Worm (Caenorhabditis elegans) whole organism, L4 larva: Measurements from ENCODE around the gene B0250.8.

Experiments used
- D1046.2 ChIP-seq: fragments of 200-800 bp; sonication (Bioruptor generic); IDR thresholded peaks from 2 replicates; pipeline ENCODE4 v1.3.6; 2022; ENCODE audit warnings: missing genetic modification characterization, missing compliant biosample characterization
- F37D6.2 ChIP-seq: sonication (generic microtip); optimal IDR thresholded peaks from 2 replicates; lab custom pipeline; 2016; ENCODE audit warnings: mild to moderate bottlenecking, missing genetic modification characterization, missing compliant biosample characterization
- R02D3.7 ChIP-seq: fragments of 150-350 bp; sonication (generic microtip); optimal IDR thresholded peaks from 3 replicates; lab custom pipeline; 2014; ENCODE audit warnings: missing biosample characterization, missing genetic modification characterization
- T20F7.1 ChIP-seq: fragments of 200-800 bp; sonication (Bioruptor generic); optimal IDR thresholded peaks from 2 replicates; lab custom pipeline; 2018; ENCODE audit warnings: mild to moderate bottlenecking, missing genetic modification characterization, missing compliant biosample characterization
- T26A8.4 ChIP-seq: fragments of 200-800 bp; sonication (Bioruptor generic); IDR thresholded peaks from 2 replicates; pipeline ENCODE4 v1.3.6; 2022; ENCODE audit warnings: missing genetic modification characterization, missing compliant biosample characterization
- Y105C5A.15 ChIP-seq: fragments of 200-800 bp; sonication (Bioruptor generic); IDR thresholded peaks from 2 replicates; pipeline ENCODE4 v1.3.6; 2022; ENCODE audit warnings: missing genetic modification characterization, missing compliant biosample characterization
- Y5F2A.4 ChIP-seq: fragments of 200-800 bp; sonication (Bioruptor generic); optimal IDR thresholded peaks from 2 replicates; lab custom pipeline; 2018; ENCODE audit warnings: mild to moderate bottlenecking, missing genetic modification characterization, missing compliant biosample characterization
- ZK337.2 ChIP-seq: fragments of 200-800 bp; sonication (Bioruptor generic); IDR thresholded peaks from 2 replicates; pipeline ENCODE4 v1.3.6; 2022; ENCODE audit warnings: missing genetic modification reagents, missing genetic modification characterization, missing compliant biosample characterization
- aha-1 ChIP-seq: fragments of 150-350 bp; peaks from one replicate; lab custom pipeline; 2014; ENCODE audit warnings: missing biosample characterization, missing genetic modification characterization
- aly-2 ChIP-seq: sonication (generic microtip); optimal IDR thresholded peaks from 2 replicates; lab custom pipeline; 2018; ENCODE audit warnings: missing biosample characterization, missing genetic modification characterization
- attf-4 ChIP-seq: sonication (generic microtip); optimal IDR thresholded peaks from 3 replicates; lab custom pipeline; 2017; ENCODE audit warnings: missing biosample characterization, missing genetic modification characterization
- ceh-20 ChIP-seq: fragments of 200-800 bp; sonication (Bioruptor generic); IDR thresholded peaks from 2 replicates; pipeline ENCODE4 v1.3.6; 2022; ENCODE audit warnings: missing genetic modification reagents, missing genetic modification characterization, missing compliant biosample characterization
- ceh-44 ChIP-seq: fragments of 200-800 bp; sonication (Bioruptor generic); IDR thresholded peaks from 2 replicates; pipeline ENCODE4 v1.3.6; 2022; ENCODE audit warnings: missing genetic modification reagents, missing genetic modification characterization, missing compliant biosample characterization
- ceh-82 ChIP-seq: sonication (generic microtip); optimal IDR thresholded peaks from 2 replicates; lab custom pipeline; 2017; ENCODE audit warnings: missing biosample characterization, missing genetic modification characterization
- daf-16 ChIP-seq, 3 experiments: sonication (generic microtip); optimal IDR thresholded peaks; 2 replicates each; lab custom pipeline; 2016 to 2017; ENCODE audit warnings: missing genetic modification characterization in 3 of 3, missing genetic modification reagents in 3 of 3, mild to moderate bottlenecking in 2 of 3, missing compliant biosample characterization in 2 of 3, missing biosample characterization in 1 of 3, moderate library complexity in 1 of 3
- dmd-6 ChIP-seq: fragments of 200-800 bp; sonication (Bioruptor generic); IDR thresholded peaks from 2 replicates; pipeline ENCODE4 v1.3.6; 2022; ENCODE audit warnings: missing genetic modification reagents, missing genetic modification characterization, missing compliant biosample characterization
- dmd-9 ChIP-seq: fragments of 200-800 bp; sonication (Bioruptor generic); IDR thresholded peaks from 2 replicates; pipeline ENCODE4 v1.3.6; 2022; ENCODE audit warnings: missing genetic modification reagents, missing genetic modification characterization, missing compliant biosample characterization
- dpl-1 ChIP-seq: fragments of 150-350 bp; optimal IDR thresholded peaks from 2 replicates; lab custom pipeline; 2014; ENCODE audit warnings: missing biosample characterization, missing genetic modification reagents, missing genetic modification characterization
- duxl-1 ChIP-seq: sonication (generic microtip); optimal IDR thresholded peaks from 2 replicates; lab custom pipeline; 2016; ENCODE audit warnings: mild to moderate bottlenecking, missing genetic modification characterization, moderate library complexity, missing compliant biosample characterization; ENCODE audit not compliant: poor library complexity
- egl-27 ChIP-seq: sonication (generic microtip); optimal IDR thresholded peaks from 3 replicates; lab custom pipeline; 2017; ENCODE audit warnings: missing biosample characterization, missing genetic modification reagents, missing genetic modification characterization
- gei-8 ChIP-seq: fragments of 200-800 bp; sonication (Bioruptor generic); optimal IDR thresholded peaks from 2 replicates; lab custom pipeline; 2018; ENCODE audit warnings: mild to moderate bottlenecking, missing genetic modification characterization, missing compliant biosample characterization
- hlh-11 ChIP-seq: fragments of 200-800 bp; sonication (Bioruptor generic); optimal IDR thresholded peaks from 2 replicates; lab custom pipeline; 2018; ENCODE audit warnings: mild to moderate bottlenecking, missing genetic modification characterization, missing compliant biosample characterization
- jun-1 ChIP-seq: fragments of 150-350 bp; optimal IDR thresholded peaks from 2 replicates; lab custom pipeline; 2014; ENCODE audit warnings: missing biosample characterization, missing genetic modification reagents, missing genetic modification characterization
- lin-13 ChIP-seq: fragments of 150-350 bp; optimal IDR thresholded peaks from 2 replicates; lab custom pipeline; 2014; ENCODE audit warnings: missing biosample characterization, missing genetic modification reagents, missing genetic modification characterization
- lin-15B ChIP-seq: fragments of 150-350 bp; sonication (generic microtip); optimal IDR thresholded peaks from 3 replicates; lab custom pipeline; 2014; ENCODE audit warnings: missing biosample characterization, missing genetic modification characterization
- lin-29 ChIP-seq: fragments of 200-800 bp; sonication (Bioruptor generic); IDR thresholded peaks from 2 replicates; pipeline ENCODE4 v1.3.6; 2022; ENCODE audit warnings: missing genetic modification reagents, missing genetic modification characterization, missing compliant biosample characterization
- lin-38 ChIP-seq: fragments of 200-800 bp; sonication (Bioruptor generic); IDR thresholded peaks from 2 replicates; pipeline ENCODE4 v1.3.6; 2022; ENCODE audit warnings: missing genetic modification reagents, missing genetic modification characterization, missing compliant biosample characterization
- lin-39 ChIP-seq: fragments of 150-350 bp; optimal IDR thresholded peaks from 2 replicates; lab custom pipeline; 2014; ENCODE audit warnings: missing biosample characterization, missing genetic modification reagents, missing genetic modification characterization
- lsy-2 ChIP-seq, 2 experiments: fragments of 150-350 bp in 1 of 2; sonication (generic microtip) in 1 of 2; optimal IDR thresholded peaks; 2 replicates each; lab custom pipeline; 2014 to 2017; ENCODE audit warnings: missing biosample characterization in 2 of 2, missing genetic modification characterization in 2 of 2
- madf-5 ChIP-seq, 2 experiments: fragments of 200-800 bp; sonication (Bioruptor generic); IDR thresholded peaks; 2 replicates each; pipeline ENCODE4 v1.3.6; 2022; ENCODE audit warnings: missing compliant biosample characterization in 2 of 2, missing genetic modification characterization in 2 of 2
- mdt-29 ChIP-seq: fragments of 200-800 bp; sonication (Bioruptor generic); IDR thresholded peaks from 2 replicates; pipeline ENCODE4 v1.3.6; 2022; ENCODE audit warnings: missing genetic modification reagents, missing genetic modification characterization, missing compliant biosample characterization
- mep-1 ChIP-seq: fragments of 150-350 bp; sonication (generic microtip); optimal IDR thresholded peaks from 3 replicates; lab custom pipeline; 2014; ENCODE audit warnings: missing biosample characterization, missing genetic modification characterization
- mxl-2 ChIP-seq: fragments of 200-800 bp; sonication (Bioruptor generic); conservative IDR thresholded peaks from 2 replicates; pipeline ENCODE4 v1.3.6; 2022; ENCODE audit warnings: missing genetic modification reagents, missing genetic modification characterization, missing compliant biosample characterization
- nhr-11 ChIP-seq: fragments of 150-350 bp; optimal IDR thresholded peaks from 2 replicates; lab custom pipeline; 2014; ENCODE audit warnings: missing biosample characterization, missing genetic modification characterization
- nhr-237 ChIP-seq: sonication (generic microtip); optimal IDR thresholded peaks from 2 replicates; lab custom pipeline; 2017; ENCODE audit warnings: missing biosample characterization, missing genetic modification characterization
- nhr-25 ChIP-seq: sonication (generic microtip); optimal IDR thresholded peaks from 2 replicates; lab custom pipeline; 2017; ENCODE audit warnings: missing genetic modification characterization, mild to moderate bottlenecking, missing compliant biosample characterization, antibody characterized with exemption, moderate library complexity, borderline replicate concordance; ENCODE audit not compliant: insufficient read depth
- nhr-41 ChIP-seq: fragments of 200-800 bp; sonication (Bioruptor generic); IDR thresholded peaks from 2 replicates; pipeline ENCODE4 v1.3.6; 2022; ENCODE audit warnings: missing genetic modification reagents, missing genetic modification characterization, missing compliant biosample characterization
- nhr-42 ChIP-seq: fragments of 200-800 bp; sonication (Bioruptor generic); IDR thresholded peaks from 2 replicates; pipeline ENCODE4 v1.3.6; 2022; ENCODE audit warnings: missing genetic modification characterization, missing compliant biosample characterization
- nhr-48 ChIP-seq: sonication (generic microtip); optimal IDR thresholded peaks from 2 replicates; lab custom pipeline; 2016; ENCODE audit warnings: mild to moderate bottlenecking, missing genetic modification characterization, missing compliant biosample characterization
- nhr-76 ChIP-seq: fragments of 150-350 bp; optimal IDR thresholded peaks from 2 replicates; lab custom pipeline; 2014; ENCODE audit warnings: missing biosample characterization, missing genetic modification characterization
- rbr-2 ChIP-seq: sonication (generic microtip); optimal IDR thresholded peaks from 2 replicates; lab custom pipeline; 2016; ENCODE audit warnings: missing genotype, missing genetic modification characterization, missing compliant biosample characterization
- saeg-2 ChIP-seq: fragments of 200-800 bp; sonication (Bioruptor generic); IDR thresholded peaks from 2 replicates; pipeline ENCODE4 v1.3.6; 2022; ENCODE audit warnings: missing genetic modification reagents, missing genetic modification characterization, missing compliant biosample characterization
- set-16 ChIP-seq: fragments of 200-800 bp; sonication (Bioruptor generic); IDR thresholded peaks from 2 replicates; pipeline ENCODE4 v1.3.6; 2022; ENCODE audit warnings: missing genetic modification reagents, missing genetic modification characterization, missing compliant biosample characterization
- snpc-1.2 ChIP-seq: fragments of 200-800 bp; sonication (Bioruptor generic); IDR thresholded peaks from 2 replicates; pipeline ENCODE4 v1.3.6; 2022; ENCODE audit warnings: missing genetic modification reagents, missing genetic modification characterization, missing compliant biosample characterization
- spr-1 ChIP-seq: sonication (generic microtip); optimal IDR thresholded peaks from 2 replicates; lab custom pipeline; 2016; ENCODE audit warnings: mild to moderate bottlenecking, missing genetic modification characterization, missing compliant biosample characterization
- spr-3 ChIP-seq: fragments of 200-800 bp; sonication (Bioruptor generic); optimal IDR thresholded peaks from 2 replicates; lab custom pipeline; 2018; ENCODE audit warnings: mild to moderate bottlenecking, missing genetic modification characterization, missing compliant biosample characterization
- unc-130 ChIP-seq: sonication (generic microtip); optimal IDR thresholded peaks from 2 replicates; lab custom pipeline; 2016; ENCODE audit warnings: missing genetic modification reagents, missing genetic modification characterization, missing compliant biosample characterization
- zfp-2 ChIP-seq: sonication (generic microtip); optimal IDR thresholded peaks from 2 replicates; lab custom pipeline; 2016; ENCODE audit warnings: mild to moderate bottlenecking, missing genetic modification characterization, missing compliant biosample characterization
- zip-2 ChIP-seq: fragments of 150-350 bp; optimal IDR thresholded peaks from 2 replicates; lab custom pipeline; 2014; ENCODE audit warnings: missing biosample characterization, missing genetic modification characterization
- ztf-11 ChIP-seq: fragments of 150-350 bp; optimal IDR thresholded peaks from 2 replicates; lab custom pipeline; 2014; ENCODE audit warnings: missing biosample characterization, missing genetic modification characterization

The B0250.8 gene

DNA sequence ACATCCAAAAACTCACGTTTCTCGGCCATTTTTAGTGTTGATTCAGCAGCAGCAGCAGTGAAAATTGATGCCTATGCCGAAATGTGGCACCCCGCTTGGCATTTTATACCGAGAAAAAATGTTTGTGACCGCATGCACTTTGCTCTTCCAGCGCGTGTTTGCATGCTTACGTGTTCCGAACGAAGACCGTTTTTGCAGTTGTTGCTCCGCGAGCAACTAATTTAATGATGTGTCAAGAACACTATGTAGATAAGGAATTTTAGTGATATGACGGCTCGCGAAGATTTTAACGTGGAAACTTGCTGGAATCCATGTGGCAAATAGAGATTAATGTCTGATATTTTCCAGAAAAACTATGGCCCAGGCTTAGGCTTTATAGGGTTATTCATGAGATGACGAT lies 28.7 kb upstream of the B0250.8 start, which contains the start of gene dct-16 (continued):
- no peak for TF ChIP-seq nhr-42 (GFP tag; lab: Robert Waterston, UW)
- TF ChIP-seq ceh-44 (GFP tag; lab: Robert Waterston, UW) = no peak
- no peak for TF ChIP-seq ztf-11 (tag; lab: Kevin White, UChicago)
- TF ChIP-seq nhr-25 (tag; lab: Kevin White, UChicago) = no peak
- TF ChIP-seq ceh-20 (GFP tag; lab: Robert Waterston, UW) = no peak
- no peak for TF ChIP-seq ceh-82 (tag; lab: Kevin White, UChicago)
- no peak for TF ChIP-seq lin-29 (GFP tag; lab: Robert Waterston, UW)
- no peak for TF ChIP-seq rbr-2 (tag; lab: Kevin White, UChicago)
- TF ChIP-seq set-16 (GFP tag; lab: Robert Waterston, UW) = no peak
- TF ChIP-seq unc-130 (GFP tag; lab: Kevin White, UChicago) = no peak
- TF ChIP-seq spr-3 = no peak
- peak; percentile 78 for TF ChIP-seq hlh-11 (tag; lab: Kevin White, UChicago)
- no peak for TF ChIP-seq lin-15B (tag; lab: Kevin White, UChicago)
- no peak for TF ChIP-seq zip-2
- no peak for TF ChIP-seq F37D6.2 (tag; lab: Kevin White, UChicago)
- TF ChIP-seq gei-8 (GFP tag; lab: Kevin White, UChicago) = peak; percentile 26
- TF ChIP-seq T20F7.1 (GFP tag; lab: Kevin White, UChicago) = no peak
- TF ChIP-seq Y105C5A.15 = no peak
- no peak for TF ChIP-seq jun-1 (tag; lab: Kevin White, UChicago)
- peak; percentile 70 for TF ChIP-seq mdt-29 (GFP tag; lab: Robert Waterston, UW)
- TF ChIP-seq R02D3.7 (tag; lab: Kevin White, UChicago) = no peak
- no peak for TF ChIP-seq lin-39 (tag; lab: Kevin White, UChicago)
- TF ChIP-seq egl-27 (tag; lab: Kevin White, UChicago) = no peak
- TF ChIP-seq dpl-1 (GFP tag; lab: Kevin White, UChicago) = no peak
- TF ChIP-seq lsy-2 (tag; optimal IDR thresholded peaks at IDR 0.05; lab: Kevin White, UChicago) = no peak
- peak; percentile 52 for TF ChIP-seq aha-1
- no peak for TF ChIP-seq nhr-11
- no peak for TF ChIP-seq madf-5 (GFP tag; IDR thresholded peaks at IDR 0.05; lab: Robert Waterston, UW)

DNA sequence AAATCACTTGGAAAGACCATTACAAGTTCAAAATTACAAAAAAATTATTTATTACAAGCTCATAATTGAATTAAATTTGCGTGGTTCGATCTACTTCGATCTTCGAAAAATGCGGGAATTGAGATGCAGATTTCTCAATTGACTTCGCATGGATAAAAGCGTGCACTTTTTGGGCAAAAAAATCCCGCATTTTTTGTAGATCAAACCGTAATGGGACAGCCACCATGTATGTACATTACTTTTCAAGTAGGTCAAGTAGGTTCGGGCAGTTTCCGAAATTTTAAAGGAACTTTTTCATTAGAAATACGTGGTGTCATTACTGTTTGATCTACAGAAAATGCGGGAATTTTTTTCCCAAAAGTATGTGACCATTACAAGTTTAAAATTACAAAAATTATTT lies 27.3 kb upstream of the B0250.8 start:
- TF ChIP-seq dmd-9 (GFP tag; lab: Robert Waterston, UW) = no peak
- no peak for TF ChIP-seq lin-13 (GFP tag; lab: Kevin White, UChicago)
- TF ChIP-seq attf-4 = no peak
- TF ChIP-seq spr-3 = no peak
- TF ChIP-seq daf-16 (GFP tag; optimal IDR thresholded peaks at IDR 0.05; lab: Kevin White, UChicago) = peak in 1 of 2 experiments; percentile 23
- TF ChIP-seq daf-16 (tag; optimal IDR thresholded peaks at IDR 0.05; lab: Kevin White, UChicago) = peak; percentile 18
- TF ChIP-seq snpc-1.2 (GFP tag; lab: Robert Waterston, UW) = no peak
- peak; percentile 55 for TF ChIP-seq lin-38 (GFP tag; lab: Robert Waterston, UW)
- TF ChIP-seq mxl-2 (GFP tag; lab: Robert Waterston, UW) = 0 out of 2 replicates have a peak, but pooled peaks have one; percentile 19
- TF ChIP-seq aly-2 (tag; lab: Kevin White, UChicago) = no peak
- TF ChIP-seq Y5F2A.4 (GFP tag; lab: Kevin White, UChicago) = no peak
- peak; percentile 47; the same call in 1 of the 2 replicates for TF ChIP-seq dmd-6 (GFP tag; lab: Robert Waterston, UW)
- TF ChIP-seq nhr-41 (GFP tag; lab: Robert Waterston, UW) = no peak
- TF ChIP-seq zfp-2 = no peak
- 0 out of 2 replicates have a peak, but pooled peaks have one; percentile 10 for TF ChIP-seq D1046.2 (GFP tag; lab: Robert Waterston, UW)
- no peak for TF ChIP-seq spr-1 (tag; lab: Kevin White, UChicago)
- TF ChIP-seq R02D3.7 (tag; lab: Kevin White, UChicago) = no peak
- TF ChIP-seq Y105C5A.15 = no peak; the same call in 1 of the 2 replicates
- TF ChIP-seq nhr-48 (tag; lab: Kevin White, UChicago) = peak; percentile 16
- no peak for TF ChIP-seq unc-130 (GFP tag; lab: Kevin White, UChicago)
- TF ChIP-seq lsy-2 (tag; optimal IDR thresholded peaks at IDR 0.05; lab: Kevin White, UChicago) = no peak
- 0 out of 2 replicates have a peak, but pooled peaks have one; percentile 23 for TF ChIP-seq T26A8.4 (GFP tag; lab: Robert Waterston, UW)
- TF ChIP-seq saeg-2 (GFP tag; lab: Robert Waterston, UW) = 0 out of 2 replicates have a peak, but pooled peaks have one; percentile 49
- no peak for TF ChIP-seq nhr-237 (tag; lab: Kevin White, UChicago)
- TF ChIP-seq duxl-1 = no peak
- TF ChIP-seq mep-1 (tag; lab: Kevin White, UChicago) = no peak
- no peak for TF ChIP-seq ZK337.2
- no peak for TF ChIP-seq nhr-76
